Worm (Caenorhabditis elegans): Measurements from ENCODE around the gene R53.4.

R53.4 gene

DNA sequence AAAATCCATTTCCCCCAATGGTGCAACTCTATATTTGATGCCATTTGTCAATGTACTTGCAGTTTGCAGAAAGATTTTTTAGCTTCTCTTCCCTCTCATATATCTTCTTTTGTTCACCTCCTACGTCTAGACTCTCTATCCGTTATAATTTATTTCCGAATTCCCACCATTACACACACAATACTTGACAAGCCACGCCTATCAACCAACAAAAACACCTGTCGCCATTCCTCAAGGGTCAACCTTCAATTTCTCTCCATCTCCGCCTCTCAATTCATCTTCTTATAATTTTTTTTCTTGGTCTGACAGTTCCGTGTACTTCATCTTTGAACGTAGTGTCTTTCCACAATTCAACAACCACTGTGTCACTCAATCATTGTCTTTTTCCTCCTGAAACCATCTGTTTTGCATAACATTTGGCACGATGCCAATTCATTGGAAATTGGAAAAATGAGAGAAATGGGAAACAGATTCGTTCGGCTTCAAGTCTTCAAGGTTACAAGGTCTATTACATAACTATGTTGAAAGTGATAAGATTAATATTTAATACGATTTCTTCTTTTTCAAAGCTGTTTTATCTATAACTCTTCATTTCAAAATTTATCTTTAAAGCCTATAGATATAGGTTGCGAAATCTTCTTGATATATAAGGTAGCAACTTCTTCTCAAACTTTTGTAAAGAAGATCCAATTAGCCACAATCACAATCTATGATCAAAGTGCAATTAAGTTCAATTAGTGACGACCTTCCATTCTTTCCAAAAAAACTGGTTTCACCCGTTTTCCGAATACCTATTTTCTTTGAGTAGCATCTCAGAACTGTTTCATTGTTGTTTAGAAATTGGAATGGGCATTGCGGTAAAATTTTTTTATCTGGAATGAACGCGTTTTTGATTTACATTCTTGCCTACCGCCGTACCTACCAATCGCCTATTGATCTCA is 19.1 kb upstream of the R53.4 start (continued):
- TF ChIP-seq C34B4.2 (tag; optimal IDR thresholded peaks at IDR 0.05) (no peak), nhr-90 (tag; optimal IDR thresholded peaks at IDR 0.05; ENCODE audit: poor library complexity) (no peak), nhr-47 (tag; optimal IDR thresholded peaks at IDR 0.05) (no peak), lir-3 (tag; optimal IDR thresholded peaks at IDR 0.05; ENCODE audit: poor library complexity) (no peak), egl-13 (tag; optimal IDR thresholded peaks at IDR 0.05) (no peak), nhr-84 (tag; optimal IDR thresholded peaks at IDR 0.05) (no peak), ztf-11 (tag; optimal IDR thresholded peaks at IDR 0.05) (peak in 1 of 2 experiments; percentile 39), alr-1 (tag; optimal IDR thresholded peaks at IDR 0.05; ENCODE audit: borderline replicate concordance) (no peak), lin-13 (GFP tag; optimal IDR thresholded peaks at IDR 0.05) (no peak), ama-1 (optimal IDR thresholded peaks at IDR 0.05) (no peak), zag-1 (tag; optimal IDR thresholded peaks at IDR 0.05) (no peak), ces-1 (GFP tag; optimal IDR thresholded peaks at IDR 0.05) (no peak), fkh-10 (GFP tag; optimal IDR thresholded peaks at IDR 0.05) (no peak), dpl-1 (GFP tag; optimal IDR thresholded peaks at IDR 0.05) (no peak), swsn-7 (tag; optimal IDR thresholded peaks at IDR 0.05) (no peak), egl-27 (tag; optimal IDR thresholded peaks at IDR 0.05) (no peak), elt-3 (tag; optimal IDR thresholded peaks at IDR 0.05) (peak in 2 of 6 experiments; percentile 22 to 41), ceh-82 (tag; optimal IDR thresholded peaks at IDR 0.05) (no peak), ceh-88 (GFP tag; IDR thresholded peaks at IDR 0.05) (no peak), lin-35 (GFP tag; optimal IDR thresholded peaks at IDR 0.05) (no peak), ceh-8 (GFP tag; optimal IDR thresholded peaks at IDR 0.05) (no peak), mab-9 (GFP tag; IDR thresholded peaks at IDR 0.05) (no peak), unc-30 (tag; optimal IDR thresholded peaks at IDR 0.05) (no peak), Y116A8C.19 (tag; optimal IDR thresholded peaks at IDR 0.05; ENCODE audit: borderline replicate concordance) (no peak), tlp-1 (tag; optimal IDR thresholded peaks at IDR 0.05) (no peak), nhr-19 (GFP tag; conservative IDR thresholded peaks at IDR 0.05) (peak; percentile 27; the same call in 1 of the 2 replicates), lin-14 (GFP tag; optimal IDR thresholded peaks at IDR 0.05) (peak; percentile 45), nhr-237 (tag; optimal IDR thresholded peaks at IDR 0.05) (no peak), pax-3 (tag; optimal IDR thresholded peaks at IDR 0.05) (no peak), lsy-2 (tag; optimal IDR thresholded peaks at IDR 0.05) (no peak), ceh-90 (tag; optimal IDR thresholded peaks at IDR 0.05) (no peak), hlh-4 (tag; optimal IDR thresholded peaks at IDR 0.05) (no peak), nhr-20 (tag; optimal IDR thresholded peaks at IDR 0.05) (no peak)

DNA sequence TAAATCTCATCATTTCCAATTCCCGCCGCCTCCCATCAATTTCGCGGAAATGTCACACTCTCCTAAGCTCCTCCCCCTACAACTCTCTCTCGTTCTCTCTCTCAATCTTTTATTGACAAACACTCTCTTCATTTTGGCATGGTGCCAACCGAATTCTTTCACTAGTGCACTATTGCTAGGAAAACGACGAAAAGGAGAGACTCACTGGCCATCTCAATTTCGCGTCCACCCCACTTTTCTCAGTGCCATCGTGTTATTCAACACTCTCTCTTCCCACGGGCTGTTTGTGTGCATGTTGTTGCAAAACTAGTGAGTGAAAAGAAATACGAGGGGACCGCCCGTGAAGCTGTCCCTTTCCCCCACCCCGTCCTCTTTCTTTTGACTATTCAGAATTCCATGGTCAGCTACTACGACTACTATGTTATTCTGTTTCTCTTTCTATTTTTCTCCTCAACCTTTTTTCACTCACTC is 17.1 kb upstream of the R53.4 start:
- TF ChIP-seq sup-37 (GFP tag; optimal IDR thresholded peaks at IDR 0.05), result no peak
- no peak for TF ChIP-seq skn-1 (tag; optimal IDR thresholded peaks at IDR 0.05)
- TF ChIP-seq mab-9 (GFP tag; IDR thresholded peaks at IDR 0.05), result no peak
- no peak for TF ChIP-seq tlp-1 (tag; optimal IDR thresholded peaks at IDR 0.05)
- TF ChIP-seq zip-4 (GFP tag; optimal IDR thresholded peaks at IDR 0.05), result peak; percentile 6
- TF ChIP-seq grh-1 (GFP tag; IDR thresholded peaks at IDR 0.05), result peak; percentile 38; the same call in 1 of the 2 replicates
- TF ChIP-seq efl-1 (optimal IDR thresholded peaks at IDR 0.05), result peak; percentile 35 to 59
- peak; percentile 52 to 80 for TF ChIP-seq efl-1 (GFP tag; optimal IDR thresholded peaks at IDR 0.05 in 1 of 2)
- TF ChIP-seq nhr-77 (tag; optimal IDR thresholded peaks at IDR 0.05), result peak; percentile 53
- peak; percentile 28; the same call in 1 of the 2 replicates for TF ChIP-seq isw-1 (GFP tag; IDR thresholded peaks at IDR 0.05)
- TF ChIP-seq C16A3.4 (tag; optimal IDR thresholded peaks at IDR 0.05), result peak; percentile 45
- TF ChIP-seq dpl-1 (GFP tag; optimal IDR thresholded peaks at IDR 0.05), result peak; percentile 20 to 68 (median 38)
- TF ChIP-seq elt-3 (tag; optimal IDR thresholded peaks at IDR 0.05), result no peak
- no peak for TF ChIP-seq hlh-17 (GFP tag; optimal IDR thresholded peaks at IDR 0.05; ENCODE audit: borderline replicate concordance)
- no peak for TF ChIP-seq jun-1 (tag; optimal IDR thresholded peaks at IDR 0.05)
- TF ChIP-seq fkh-10 (GFP tag; optimal IDR thresholded peaks at IDR 0.05), result peak; percentile 43
- TF ChIP-seq ceh-8 (GFP tag; optimal IDR thresholded peaks at IDR 0.05), result peak; percentile 13
- peak; percentile 77 for TF ChIP-seq dsc-1 (tag; optimal IDR thresholded peaks at IDR 0.05)
- peak; percentile 68 for TF ChIP-seq rnt-1 (tag; optimal IDR thresholded peaks at IDR 0.05)
- TF ChIP-seq nhr-71 (tag; optimal IDR thresholded peaks at IDR 0.05), result peak; percentile 85
- TF ChIP-seq nhr-47 (tag; optimal IDR thresholded peaks at IDR 0.05), result peak; percentile 67
- TF ChIP-seq lin-39 (tag; optimal IDR thresholded peaks at IDR 0.05), result no peak
- TF ChIP-seq hpl-2 (GFP tag; optimal IDR thresholded peaks at IDR 0.05), result no peak

All from whole organism, L1 larva.